Worm (Caenorhabditis elegans) whole organism, L1 larva: ENCODE measurements around the gene C35D10.12.

Source experiments
- C04F5.9 ChIP-seq: sonication (generic microtip); optimal IDR thresholded peaks from 2 replicates; lab custom pipeline; 2016; ENCODE audit warnings: missing genetic modification characterization, missing compliant biosample characterization
- C16A3.4 ChIP-seq: fragments of 150-350 bp; optimal IDR thresholded peaks from 2 replicates; lab custom pipeline; 2014; ENCODE audit warnings: missing biosample characterization, missing genetic modification characterization
- C34B4.2 ChIP-seq: sonication (generic microtip); optimal IDR thresholded peaks from 2 replicates; lab custom pipeline; 2017; ENCODE audit warnings: mild to moderate bottlenecking, missing genetic modification characterization, missing compliant biosample characterization
- aha-1 ChIP-seq: fragments of 150-350 bp; optimal IDR thresholded peaks from 2 replicates; lab custom pipeline; 2014; ENCODE audit warnings: missing biosample characterization, missing genetic modification characterization
- aly-2 ChIP-seq: fragments of 150-350 bp; optimal IDR thresholded peaks from 2 replicates; lab custom pipeline; 2014; ENCODE audit warnings: missing biosample characterization, missing genetic modification characterization
- ceh-63 ChIP-seq: fragments of 200-800 bp; sonication (Bioruptor generic); optimal IDR thresholded peaks from 2 replicates; lab custom pipeline; 2018; ENCODE audit warnings: mild to moderate bottlenecking, missing genetic modification characterization, missing compliant biosample characterization
- ceh-8 ChIP-seq: fragments of 200-800 bp; sonication (Bioruptor generic); optimal IDR thresholded peaks from 2 replicates; lab custom pipeline; 2018; ENCODE audit warnings: mild to moderate bottlenecking, missing genetic modification characterization, moderate library complexity, missing compliant biosample characterization
- ceh-90 ChIP-seq: sonication (generic microtip); optimal IDR thresholded peaks from 2 replicates; lab custom pipeline; 2016; ENCODE audit warnings: missing genetic modification characterization, missing compliant biosample characterization
- ces-1 ChIP-seq: fragments of 150-350 bp; optimal IDR thresholded peaks from 2 replicates; lab custom pipeline; 2014; ENCODE audit warnings: missing biosample characterization, missing genetic modification reagents, missing genetic modification characterization
- dpl-1 ChIP-seq, 3 experiments: fragments of 150-350 bp in 2 of 3; sonication (generic microtip) in 1 of 3; optimal IDR thresholded peaks; 2 replicates each; lab custom pipeline; 2014 to 2017; ENCODE audit warnings: missing biosample characterization in 3 of 3, missing genetic modification characterization in 3 of 3, missing genetic modification reagents in 3 of 3
- dsc-1 ChIP-seq: sonication (generic microtip); optimal IDR thresholded peaks from 2 replicates; lab custom pipeline; 2016; ENCODE audit warnings: mild to moderate bottlenecking, missing genetic modification characterization, missing compliant biosample characterization
- egl-27 ChIP-seq, 2 experiments: fragments of 150-350 bp in 1 of 2; sonication (generic microtip); optimal IDR thresholded peaks; 3 replicates each; lab custom pipeline; 2017 to 2018; ENCODE audit warnings: missing biosample characterization in 2 of 2, missing genetic modification characterization in 2 of 2, missing genetic modification reagents in 2 of 2
- ets-5 ChIP-seq: fragments of 200-800 bp; sonication (Bioruptor generic); IDR thresholded peaks from 2 replicates; pipeline ENCODE4 v1.3.6; 2022; ENCODE audit warnings: missing genetic modification characterization, missing compliant biosample characterization
- fkh-8 ChIP-seq: sonication (generic microtip); optimal IDR thresholded peaks from 2 replicates; lab custom pipeline; 2016; ENCODE audit warnings: mild to moderate bottlenecking, missing genetic modification characterization, missing compliant biosample characterization
- grh-1 ChIP-seq: fragments of 200-800 bp; sonication (Bioruptor generic); IDR thresholded peaks from 2 replicates; pipeline ENCODE4 v1.3.6; 2022; ENCODE audit warnings: missing genetic modification reagents, missing genetic modification characterization, missing compliant biosample characterization
- hlh-17 ChIP-seq: fragments of 200-800 bp; sonication (Bioruptor generic); optimal IDR thresholded peaks from 2 replicates; lab custom pipeline; 2018; ENCODE audit warnings: missing genetic modification characterization, mild to moderate bottlenecking, missing compliant biosample characterization, moderate library complexity, borderline replicate concordance
- hpl-2 ChIP-seq: fragments of 150-350 bp; optimal IDR thresholded peaks from 2 replicates; lab custom pipeline; 2014; ENCODE audit warnings: missing biosample characterization, missing genetic modification reagents, missing genetic modification characterization
- irx-1 ChIP-seq: sonication (generic microtip); optimal IDR thresholded peaks from 2 replicates; lab custom pipeline; 2016; ENCODE audit warnings: missing genetic modification characterization, missing compliant biosample characterization
- lin-13 ChIP-seq: fragments of 150-350 bp; optimal IDR thresholded peaks from 2 replicates; lab custom pipeline; 2014; ENCODE audit warnings: missing biosample characterization, missing genetic modification reagents, missing genetic modification characterization
- lin-14 ChIP-seq: fragments of 200-800 bp; sonication (Bioruptor generic); optimal IDR thresholded peaks from 2 replicates; lab custom pipeline; 2018; ENCODE audit warnings: mild to moderate bottlenecking, missing genetic modification characterization, moderate library complexity, missing compliant biosample characterization
- lir-3 ChIP-seq: sonication (generic microtip); optimal IDR thresholded peaks from 2 replicates; lab custom pipeline; 2016; ENCODE audit warnings: mild to moderate bottlenecking, missing genetic modification characterization, moderate library complexity, missing compliant biosample characterization; ENCODE audit not compliant: poor library complexity
- mab-9 ChIP-seq: fragments of 200-800 bp; sonication (Bioruptor generic); IDR thresholded peaks from 2 replicates; pipeline ENCODE4 v1.3.6; 2022; ENCODE audit warnings: missing genetic modification reagents, missing genetic modification characterization, missing compliant biosample characterization
- nhr-12 ChIP-seq: sonication (generic microtip); optimal IDR thresholded peaks from 2 replicates; lab custom pipeline; 2017; ENCODE audit warnings: missing biosample characterization, missing genetic modification characterization
- nhr-20 ChIP-seq: sonication (generic microtip); optimal IDR thresholded peaks from 2 replicates; lab custom pipeline; 2016; ENCODE audit warnings: mild to moderate bottlenecking, missing genetic modification characterization, missing compliant biosample characterization
- nhr-47 ChIP-seq: sonication (generic microtip); optimal IDR thresholded peaks from 2 replicates; lab custom pipeline; 2016; ENCODE audit warnings: mild to moderate bottlenecking, missing genetic modification characterization, moderate library complexity, missing compliant biosample characterization
- nhr-77 ChIP-seq: fragments of 150-350 bp; optimal IDR thresholded peaks from 2 replicates; lab custom pipeline; 2014; ENCODE audit warnings: missing biosample characterization, missing genetic modification characterization
- nhr-90 ChIP-seq: sonication (generic microtip); optimal IDR thresholded peaks from 2 replicates; lab custom pipeline; 2016; ENCODE audit warnings: mild to moderate bottlenecking, missing genetic modification characterization, missing compliant biosample characterization; ENCODE audit not compliant: poor library complexity
- pag-3 ChIP-seq: sonication (generic microtip); optimal IDR thresholded peaks from 2 replicates; lab custom pipeline; 2017; ENCODE audit warnings: missing genetic modification characterization, mild to moderate bottlenecking, missing compliant biosample characterization, antibody characterized with exemption, borderline replicate concordance; ENCODE audit not compliant: insufficient read depth
- pax-3 ChIP-seq: fragments of 200-800 bp; sonication (Bioruptor generic); optimal IDR thresholded peaks from 2 replicates; lab custom pipeline; 2018; ENCODE audit warnings: mild to moderate bottlenecking, missing genetic modification characterization, moderate library complexity, missing compliant biosample characterization
- pqm-1 ChIP-seq: sonication (generic microtip); optimal IDR thresholded peaks from 3 replicates; lab custom pipeline; 2017; ENCODE audit warnings: missing biosample characterization, missing genetic modification characterization
- rnt-1 ChIP-seq: sonication (generic microtip); optimal IDR thresholded peaks from 2 replicates; lab custom pipeline; 2016; ENCODE audit warnings: mild to moderate bottlenecking, missing genetic modification characterization, moderate library complexity, missing compliant biosample characterization
- skn-1 ChIP-seq: fragments of 150-350 bp; optimal IDR thresholded peaks from 2 replicates; lab custom pipeline; 2014; ENCODE audit warnings: missing biosample characterization, missing genetic modification characterization
- snu-23 ChIP-seq: sonication (generic microtip); optimal IDR thresholded peaks from 2 replicates; lab custom pipeline; 2016; ENCODE audit warnings: missing genetic modification characterization, missing compliant biosample characterization
- sptf-1 ChIP-seq: fragments of 150-350 bp; optimal IDR thresholded peaks from 2 replicates; lab custom pipeline; 2014; ENCODE audit warnings: missing biosample characterization, missing genetic modification characterization
- swsn-7 ChIP-seq: sonication (generic microtip); optimal IDR thresholded peaks from 2 replicates; lab custom pipeline; 2016; ENCODE audit warnings: missing genetic modification characterization, missing compliant biosample characterization
- tbx-2 ChIP-seq: sonication (generic microtip); optimal IDR thresholded peaks from 2 replicates; lab custom pipeline; 2016; ENCODE audit warnings: missing genetic modification characterization, missing compliant biosample characterization
- unc-130 ChIP-seq: fragments of 150-350 bp; optimal IDR thresholded peaks from 2 replicates; lab custom pipeline; 2017; ENCODE audit warnings: missing biosample characterization, missing genetic modification characterization, inconsistent platforms
- unc-62 ChIP-seq: fragments of 150-350 bp; optimal IDR thresholded peaks from 2 replicates; lab custom pipeline; 2014; ENCODE audit warnings: missing biosample characterization, missing genetic modification reagents, missing genetic modification characterization
- unc-86 ChIP-seq: sonication (generic microtip); optimal IDR thresholded peaks from 2 replicates; lab custom pipeline; 2016; ENCODE audit warnings: missing genetic modification characterization, missing compliant biosample characterization
- unc-98 ChIP-seq: fragments of 200-800 bp; sonication (Bioruptor generic); IDR thresholded peaks from 2 replicates; pipeline ENCODE4 v1.3.6; 2022; ENCODE audit warnings: missing genetic modification characterization, missing compliant biosample characterization
- vab-15 ChIP-seq: sonication (generic microtip); optimal IDR thresholded peaks from 2 replicates; lab custom pipeline; 2017; ENCODE audit warnings: missing genotype, mild to moderate bottlenecking, missing genetic modification characterization, missing compliant biosample characterization
- zip-4 ChIP-seq: fragments of 200-800 bp; sonication (Bioruptor generic); optimal IDR thresholded peaks from 2 replicates; lab custom pipeline; 2018; ENCODE audit warnings: mild to moderate bottlenecking, missing genetic modification characterization, moderate library complexity, missing compliant biosample characterization

Gene C35D10.12

ce11 chrIII:4868643-4869042 lies 5.9 kb downstream of the C35D10.12 start, which contains the start of the genes msd-4 and C35D10.3:
Gene msd-4 (minus strand): TSS chrIII:4868743.
Gene C35D10.3 (plus strand): TSS chrIII:4868921.
- no peak for TF ChIP-seq pqm-1 (tag; lab: Kevin White, UChicago)
- TF ChIP-seq unc-86 (tag; lab: Kevin White, UChicago) = no peak
- no peak for TF ChIP-seq grh-1 (GFP tag; lab: Robert Waterston, UW)
- no peak for TF ChIP-seq unc-130
- TF ChIP-seq irx-1 = no peak
- no peak for TF ChIP-seq mab-9 (GFP tag; lab: Robert Waterston, UW)

DNA sequence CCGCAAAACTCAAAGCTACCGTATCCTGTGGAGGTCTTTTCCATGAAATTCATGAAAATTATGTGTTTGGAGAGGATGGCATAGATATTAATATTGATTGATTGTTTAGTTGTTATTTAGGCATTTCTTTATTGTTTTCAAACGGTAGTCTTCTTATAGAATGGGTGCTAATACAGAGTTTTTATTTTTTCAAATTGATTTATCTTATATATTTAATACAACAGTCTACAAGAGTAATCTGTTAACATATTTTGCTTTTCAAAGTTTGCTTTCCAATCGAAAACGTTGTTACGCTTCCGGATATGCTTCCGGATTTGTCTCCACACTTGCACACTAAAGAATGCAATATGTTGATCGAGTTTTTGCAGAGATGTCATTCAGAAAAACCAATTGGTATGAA lies 7.8 kb downstream of the C35D10.12 start, which contains the start of gene C35D10.17:
TSS of gene C35D10.17 (plus strand) at position 301 of the 400 bp plus-strand sequence.
- TF ChIP-seq sptf-1 (tag; lab: Kevin White, UChicago) (no peak), dpl-1 (GFP tag; optimal IDR thresholded peaks at IDR 0.05; lab: Kevin White, UChicago) (no peak), pqm-1 (tag; lab: Kevin White, UChicago) (no peak), aha-1 (no peak), zip-4 (GFP tag; lab: Kevin White, UChicago) (no peak), nhr-90 (tag; lab: Kevin White, UChicago) (no peak), ces-1 (GFP tag; lab: Kevin White, UChicago) (no peak), ceh-8 (GFP tag; lab: Kevin White, UChicago) (no peak), hpl-2 (GFP tag; lab: Kevin White, UChicago) (no peak), unc-130 (no peak), lin-14 (GFP tag; lab: Kevin White, UChicago) (no peak), ceh-63 (GFP tag; lab: Kevin White, UChicago) (no peak), pag-3 (tag; lab: Kevin White, UChicago) (no peak), C04F5.9 (tag; lab: Kevin White, UChicago) (no peak), ets-5 (no peak), vab-15 (tag; lab: Kevin White, UChicago) (no peak)

- TF ChIP-seq ceh-8 (GFP tag; lab: Kevin White, UChicago) (no peak), mab-9 (GFP tag; lab: Robert Waterston, UW) (no peak)
- TF ChIP-seq, all 84 proteins: peak for 0
These were observed 11.4 kb downstream of the C35D10.12 start, which contains the start of gene coq-8 for ce11 chrIII:4863127-4863526. Gene coq-8 (plus strand): TSS chrIII:4863427.

ce11 chrIII:4861744-4862401 lies 12.7 kb downstream of the C35D10.12 start, which contains the start of the genes C35D10.10 and C35D10.5:
Gene C35D10.10 (minus strand): TSS chrIII:4861794.
Gene C35D10.5 (plus strand): TSS chrIII:4862351.
- peak; percentile 20 for TF ChIP-seq tbx-2 (tag; lab: Kevin White, UChicago)
- peak; percentile 42 for TF ChIP-seq nhr-47 (tag; lab: Kevin White, UChicago)
- no peak for TF ChIP-seq ets-5
- TF ChIP-seq ceh-90 = peak; percentile 81
- TF ChIP-seq aly-2 (tag; lab: Kevin White, UChicago) = no peak
- peak; percentile 62 for TF ChIP-seq lir-3 (tag; lab: Kevin White, UChicago)
- TF ChIP-seq fkh-8 (tag; lab: Kevin White, UChicago) = no peak
- no peak for TF ChIP-seq unc-98 (GFP tag; lab: Robert Waterston, UW)
- TF ChIP-seq irx-1 = peak; percentile 33
- no peak for TF ChIP-seq vab-15 (tag; lab: Kevin White, UChicago)
- no peak for TF ChIP-seq mab-9 (GFP tag; lab: Robert Waterston, UW)
- no peak for TF ChIP-seq lin-13 (GFP tag; lab: Kevin White, UChicago)
- peak; percentile 12 for TF ChIP-seq nhr-20 (tag; lab: Kevin White, UChicago)
- TF ChIP-seq rnt-1 (tag; lab: Kevin White, UChicago) = peak; percentile 8
- TF ChIP-seq egl-27 (tag; optimal IDR thresholded peaks at IDR 0.05; lab: Kevin White, UChicago) = no peak
- TF ChIP-seq pax-3 (tag; lab: Kevin White, UChicago) = no peak
- TF ChIP-seq unc-86 (tag; lab: Kevin White, UChicago) = no peak
- TF ChIP-seq skn-1 (tag; lab: Kevin White, UChicago) = no peak
- no peak for TF ChIP-seq C16A3.4 (tag; lab: Kevin White, UChicago)
- TF ChIP-seq ceh-63 (GFP tag; lab: Kevin White, UChicago) = no peak
- TF ChIP-seq nhr-12 (tag; lab: Kevin White, UChicago) = no peak
- no peak for TF ChIP-seq C34B4.2 (tag; lab: Kevin White, UChicago)
- peak; percentile 7 for TF ChIP-seq dsc-1 (tag; lab: Kevin White, UChicago)
- no peak for TF ChIP-seq nhr-77
- TF ChIP-seq swsn-7 (tag; lab: Kevin White, UChicago) = no peak
- no peak for TF ChIP-seq hlh-17 (GFP tag; lab: Kevin White, UChicago)
- peak; percentile 48 for TF ChIP-seq nhr-90 (tag; lab: Kevin White, UChicago)
- peak in 2 of 3 experiments; percentile 4 to 17 for TF ChIP-seq dpl-1 (GFP tag; optimal IDR thresholded peaks at IDR 0.05; lab: Kevin White, UChicago)
- TF ChIP-seq unc-62 = no peak
- TF ChIP-seq sptf-1 (tag; lab: Kevin White, UChicago) = no peak
- peak; percentile 4 for TF ChIP-seq snu-23
